Fruit fly (Drosophila melanogaster) whole organism, embryonic: ENCODE measurements around the gene CG13893.

Experiments
- Atf6 ChIP-seq: fragments of 200-800 bp; sonication (Bioruptor generic); IDR thresholded peaks from 2 replicates; pipeline ENCODE4 v1.3.6; 2022; ENCODE audit warnings: missing biosample characterization, missing genetic modification characterization
- CG11085 ChIP-seq: fragments of 200-800 bp; sonication (Bioruptor generic); IDR thresholded peaks from 2 replicates; pipeline ENCODE4 v1.3.6; 2022; ENCODE audit warnings: missing biosample characterization, missing genetic modification characterization
- CG12391 ChIP-seq: fragments of 200-800 bp; sonication (Bioruptor generic); optimal IDR thresholded peaks from 3 replicates; lab custom pipeline; 2018; ENCODE audit warnings: missing biosample characterization, mild to moderate bottlenecking, missing genetic modification characterization, moderate library complexity
- CG14014 ChIP-seq: fragments of 200-800 bp; sonication (Bioruptor generic); IDR thresholded peaks from 2 replicates; pipeline ENCODE4 v1.3.6; 2022; ENCODE audit warnings: missing biosample characterization, missing genetic modification characterization
- CG15601 ChIP-seq: fragments of 200-800 bp; sonication (Bioruptor generic); optimal IDR thresholded peaks from 3 replicates; lab custom pipeline; 2019; ENCODE audit warnings: missing biosample characterization, mild to moderate bottlenecking, missing genetic modification characterization, moderate library complexity
- CG15696 ChIP-seq: fragments of 200-800 bp; sonication (Bioruptor generic); optimal IDR thresholded peaks from 2 replicates; lab custom pipeline; 2019; ENCODE audit warnings: missing biosample characterization, mild to moderate bottlenecking, missing genetic modification characterization, moderate library complexity
- CG17359 ChIP-seq: fragments of 200-800 bp; sonication (Bioruptor generic); optimal IDR thresholded peaks from 3 replicates; lab custom pipeline; 2018; ENCODE audit warnings: missing biosample characterization, mild to moderate bottlenecking, missing genetic modification characterization, moderate library complexity
- CG17612 ChIP-seq: fragments of 200-800 bp; sonication (Bioruptor generic); IDR thresholded peaks from 2 replicates; pipeline ENCODE4 v1.3.6; 2022; ENCODE audit warnings: missing biosample characterization, missing genetic modification characterization
- CG2116 ChIP-seq: fragments of 200-800 bp; sonication (Bioruptor generic); optimal IDR thresholded peaks from 3 replicates; lab custom pipeline; 2018; ENCODE audit warnings: missing biosample characterization, mild to moderate bottlenecking, missing genetic modification characterization
- CG3726 ChIP-seq: fragments of 200-800 bp; sonication (Bioruptor generic); IDR thresholded peaks from 3 replicates; pipeline ENCODE4, ENCODE4 v1.3.6; 2022; ENCODE audit warnings: missing biosample characterization, missing genetic modification characterization
- CG4617 ChIP-seq: fragments of 200-800 bp; sonication (Bioruptor generic); optimal IDR thresholded peaks from 3 replicates; lab custom pipeline; 2016; ENCODE audit warnings: missing biosample characterization, missing genetic modification characterization, borderline replicate concordance
- CG5180 ChIP-seq: fragments of 200-800 bp; sonication (Bioruptor generic); optimal IDR thresholded peaks from 3 replicates; lab custom pipeline; 2017; ENCODE audit warnings: missing biosample characterization, missing genetic modification characterization, mild to moderate bottlenecking, moderate library complexity, missing genetic modification reagents
- CG6272 ChIP-seq: fragments of 200-800 bp; sonication (Bioruptor generic); IDR thresholded peaks from 2 replicates; pipeline ENCODE4 v1.3.6; 2022; ENCODE audit warnings: missing biosample characterization, missing genetic modification characterization
- CG9437 ChIP-seq: fragments of 200-800 bp; sonication (Bioruptor generic); optimal IDR thresholded peaks from 2 replicates; lab custom pipeline; 2018; ENCODE audit warnings: missing biosample characterization, mild to moderate bottlenecking, missing genetic modification characterization
- CG9609 ChIP-seq: fragments of 200-800 bp; sonication (Bioruptor generic); optimal IDR thresholded peaks from 3 replicates; lab custom pipeline; 2016; ENCODE audit warnings: missing biosample characterization, missing genetic modification characterization
- CHES-1-like ChIP-seq: fragments of 200-800 bp; sonication (Bioruptor generic); optimal IDR thresholded peaks from 2 replicates; lab custom pipeline; 2016; ENCODE audit warnings: missing biosample characterization, missing genetic modification characterization
- CoRest ChIP-seq: fragments of 200-800 bp; sonication (Bioruptor generic); optimal IDR thresholded peaks from 3 replicates; lab custom pipeline; 2018; ENCODE audit warnings: missing biosample characterization, mild to moderate bottlenecking, missing genetic modification characterization, moderate library complexity
- Dbx ChIP-seq: fragments of 200-800 bp; sonication (Bioruptor generic); IDR thresholded peaks from 3 replicates; pipeline ENCODE4 v1.3.6; 2022; ENCODE audit warnings: missing biosample characterization, missing genetic modification characterization
- Ets65A ChIP-seq: fragments of 200-800 bp; sonication (Bioruptor generic); peaks from one replicate; lab custom pipeline; 2016; ENCODE audit warnings: missing biosample characterization, missing genetic modification characterization
- Fer1 ChIP-seq: fragments of 200-800 bp; sonication (Bioruptor generic); optimal IDR thresholded peaks from 2 replicates; lab custom pipeline; 2017; ENCODE audit warnings: missing biosample characterization, mild to moderate bottlenecking, missing genetic modification characterization
- Gsc ChIP-seq: fragments of 200-800 bp; sonication (Bioruptor generic); IDR thresholded peaks from 2 replicates; pipeline ENCODE4 v1.3.6; 2022; ENCODE audit warnings: missing biosample characterization, missing genetic modification characterization
- Hr78 ChIP-seq, 2 experiments: fragments of 200-800 bp in 1 of 2; fragments of >200 bp in 1 of 2; sonication (Bioruptor generic) in 1 of 2; optimal IDR thresholded peaks; 2 replicates each; lab custom pipeline; 2017 to 2019; ENCODE audit warnings: missing biosample characterization in 2 of 2, missing genetic modification characterization in 2 of 2, mild to moderate bottlenecking in 1 of 2, moderate library complexity in 1 of 2
- MBD-R2 ChIP-seq: fragments of 200-800 bp; sonication (Bioruptor generic); IDR thresholded peaks from 2 replicates; pipeline ENCODE4 v1.3.6; 2022; ENCODE audit warnings: missing biosample characterization, missing genetic modification characterization
- Mes4 ChIP-seq: fragments of 200-800 bp; sonication (Bioruptor generic); optimal IDR thresholded peaks from 2 replicates; lab custom pipeline; 2016; ENCODE audit warnings: missing biosample characterization, missing genetic modification characterization
- Nf-YA ChIP-seq: fragments of 200-800 bp; sonication (Bioruptor generic); IDR thresholded peaks from 2 replicates; pipeline ENCODE4 v1.3.6; 2022; ENCODE audit warnings: missing biosample characterization, missing genetic modification characterization
- Pdp1 ChIP-seq, 2 experiments: fragments of 200-800 bp; sonication (Bioruptor generic); optimal IDR thresholded peaks; 3 replicates each; lab custom pipeline; 2016; ENCODE audit warnings: missing biosample characterization in 2 of 2, missing genetic modification characterization in 2 of 2, mild to moderate bottlenecking in 1 of 2, moderate library complexity in 1 of 2
- Spps ChIP-seq: fragments of 200-800 bp; sonication (Bioruptor generic); optimal IDR thresholded peaks from 2 replicates; lab custom pipeline; 2018; ENCODE audit warnings: missing biosample characterization, mild to moderate bottlenecking, missing genetic modification characterization
- amos ChIP-seq: fragments of 200-800 bp; sonication (Bioruptor generic); IDR thresholded peaks from 2 replicates; pipeline ENCODE4 v1.3.6; 2022; ENCODE audit warnings: missing biosample characterization, missing genetic modification characterization; ENCODE audit not compliant: partially characterized antibody
- ase ChIP-seq: fragments of 200-800 bp; sonication (Bioruptor generic); IDR thresholded peaks from 3 replicates; pipeline ENCODE4 v1.3.6; 2022; ENCODE audit warnings: missing biosample characterization, missing genetic modification characterization
- bsh ChIP-seq, 2 experiments: fragments of 200-800 bp; sonication (Bioruptor generic); optimal IDR thresholded peaks; 2 replicates each; lab custom pipeline; 2017 to 2018; ENCODE audit warnings: mild to moderate bottlenecking in 2 of 2, missing biosample characterization in 2 of 2, missing genetic modification characterization in 2 of 2, moderate library complexity in 1 of 2
- crc ChIP-seq: fragments of 200-800 bp; sonication (Bioruptor generic); optimal IDR thresholded peaks from 2 replicates; lab custom pipeline; 2016; ENCODE audit warnings: missing biosample characterization, missing genetic modification characterization
- crol ChIP-seq: fragments of 200-800 bp; sonication (Bioruptor generic); IDR thresholded peaks from 2 replicates; pipeline ENCODE4 v1.3.6; 2022; ENCODE audit warnings: missing biosample characterization, missing genetic modification characterization
- disco-r ChIP-seq: fragments of 200-800 bp; sonication (Bioruptor generic); optimal IDR thresholded peaks from 2 replicates; lab custom pipeline; 2016; ENCODE audit warnings: missing biosample characterization, missing genetic modification characterization
- eyg ChIP-seq: fragments of 200-800 bp; sonication (Bioruptor generic); optimal IDR thresholded peaks from 3 replicates; lab custom pipeline; 2016; ENCODE audit warnings: missing biosample characterization, missing genetic modification characterization
- fd3F ChIP-seq: fragments of 200-800 bp; sonication (Bioruptor generic); optimal IDR thresholded peaks from 2 replicates; lab custom pipeline; 2018; ENCODE audit warnings: missing biosample characterization, mild to moderate bottlenecking, missing genetic modification characterization, moderate library complexity
- fd96Cb ChIP-seq: fragments of 200-800 bp; sonication (Bioruptor generic); optimal IDR thresholded peaks from 2 replicates; lab custom pipeline; 2018; ENCODE audit warnings: missing biosample characterization, mild to moderate bottlenecking, missing genetic modification characterization, moderate library complexity
- gcm2 ChIP-seq: fragments of 200-800 bp; sonication (Bioruptor generic); optimal IDR thresholded peaks from 2 replicates; lab custom pipeline; 2016; ENCODE audit warnings: missing biosample characterization, missing genetic modification characterization
- gem ChIP-seq: fragments of 200-800 bp; sonication (Bioruptor generic); optimal IDR thresholded peaks from 2 replicates; lab custom pipeline; 2019; ENCODE audit warnings: missing biosample characterization, mild to moderate bottlenecking, missing genetic modification characterization, moderate library complexity
- grn ChIP-seq: fragments of 200-800 bp; sonication (Bioruptor generic); optimal IDR thresholded peaks from 3 replicates; lab custom pipeline; 2017; ENCODE audit warnings: missing biosample characterization, missing genetic modification characterization
- hb ChIP-seq: fragments of 200-800 bp; sonication (Bioruptor generic); IDR thresholded peaks from 3 replicates; pipeline ENCODE4 v1.3.6; 2022; ENCODE audit warnings: missing biosample characterization, missing genetic modification characterization; ENCODE audit not compliant: partially characterized antibody
- inv ChIP-seq: fragments of 200-800 bp; sonication (Bioruptor generic); IDR thresholded peaks from 2 replicates; pipeline ENCODE4 v1.3.6; 2022; ENCODE audit warnings: missing biosample characterization, missing genetic modification characterization; ENCODE audit not compliant: partially characterized antibody
- jumu ChIP-seq: fragments of 200-800 bp; sonication (Bioruptor generic); optimal IDR thresholded peaks from 3 replicates; lab custom pipeline; 2016; ENCODE audit warnings: missing biosample characterization, missing genetic modification characterization
- nau ChIP-seq: fragments of 200-800 bp; sonication (Bioruptor generic); optimal IDR thresholded peaks from 3 replicates; lab custom pipeline; 2017; ENCODE audit warnings: missing biosample characterization, mild to moderate bottlenecking, missing genetic modification characterization, missing genetic modification reagents
- nerfin-1 ChIP-seq: fragments of 200-800 bp; sonication (Bioruptor generic); optimal IDR thresholded peaks from 3 replicates; lab custom pipeline; 2019; ENCODE audit warnings: missing biosample characterization, mild to moderate bottlenecking, missing genetic modification characterization, moderate library complexity
- nmo ChIP-seq: fragments of 200-800 bp; sonication (Bioruptor generic); optimal IDR thresholded peaks from 2 replicates; lab custom pipeline; 2018; ENCODE audit warnings: missing biosample characterization, mild to moderate bottlenecking, missing genetic modification characterization, moderate library complexity
- phol ChIP-seq: fragments of 200-800 bp; sonication (Bioruptor generic); optimal IDR thresholded peaks from 3 replicates; lab custom pipeline; 2018; ENCODE audit warnings: missing biosample characterization, mild to moderate bottlenecking, missing genetic modification characterization, moderate library complexity
- ranshi ChIP-seq: fragments of 200-800 bp; sonication (Bioruptor generic); IDR thresholded peaks from 2 replicates; pipeline ENCODE4 v1.3.6; 2022; ENCODE audit warnings: missing biosample characterization, missing genetic modification characterization
- sens-2 ChIP-seq: fragments of 200-800 bp; sonication (Bioruptor generic); IDR thresholded peaks from 2 replicates; pipeline ENCODE4 v1.3.6; 2022; ENCODE audit warnings: missing biosample characterization, missing genetic modification characterization
- trem ChIP-seq: fragments of 200-800 bp; optimal IDR thresholded peaks from 3 replicates; lab custom pipeline; 2019; ENCODE audit warnings: missing biosample characterization, mild to moderate bottlenecking, missing genetic modification characterization, moderate library complexity
- wek ChIP-seq: fragments of 200-800 bp; sonication (Bioruptor generic); optimal IDR thresholded peaks from 3 replicates; lab custom pipeline; 2018; ENCODE audit warnings: missing biosample characterization, mild to moderate bottlenecking, missing genetic modification characterization, moderate library complexity

The CG13893 gene

DNA sequence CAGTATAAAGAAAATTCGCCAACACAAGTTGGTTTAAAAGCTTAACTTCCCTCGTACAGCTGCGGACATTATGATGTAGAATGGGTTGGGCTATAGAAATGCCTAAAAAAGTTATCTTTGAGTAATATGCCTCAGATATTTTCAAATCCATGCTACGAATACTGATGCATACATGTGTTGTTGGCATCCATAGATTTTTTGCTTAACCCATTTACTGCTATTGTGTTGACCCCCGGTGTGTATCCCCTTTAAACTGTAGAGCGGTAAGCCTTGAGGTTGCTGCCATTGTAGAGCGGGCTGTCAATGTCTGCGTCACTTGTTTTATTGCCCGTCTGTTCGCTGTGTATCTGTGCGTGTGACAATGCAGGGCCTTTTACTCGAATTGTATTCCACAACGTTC lies 50.9 kb downstream of the CG13893 start (continued):
- TF ChIP-seq Spps, result no peak
- no peak for TF ChIP-seq CG5180 (GFP tag; lab: Kevin White, UChicago)
- TF ChIP-seq CHES-1-like (GFP tag; lab: Kevin White, UChicago), result peak; percentile 69
- peak; percentile 44 for TF ChIP-seq gcm2 (GFP tag; lab: Kevin White, UChicago)
- TF ChIP-seq ase (GFP tag; lab: Robert Waterston, UW), result peak; percentile 63; the same call in 2 of the 3 replicates
- peak; percentile 77 for TF ChIP-seq gem (tag; lab: Kevin White, UChicago)
- TF ChIP-seq CG15601 (tag; lab: Kevin White, UChicago), result peak; percentile 7
- peak; percentile 20 for TF ChIP-seq CG4617 (GFP tag; lab: Kevin White, UChicago)
- peak; percentile 67 for TF ChIP-seq fd3F (GFP tag; lab: Kevin White, UChicago)
- peak; percentile 81 for TF ChIP-seq ranshi
- peak; percentile 35 for TF ChIP-seq wek
- no peak for TF ChIP-seq grn (GFP tag; lab: Kevin White, UChicago)
- peak; percentile 81 for TF ChIP-seq Fer1 (GFP tag; lab: Kevin White, UChicago)
- TF ChIP-seq crol (GFP tag; lab: Robert Waterston, UW), result no peak
- TF ChIP-seq Mes4 (GFP tag; lab: Kevin White, UChicago), result peak; percentile 24
- peak; percentile 77 for TF ChIP-seq CG9609 (GFP tag; lab: Kevin White, UChicago)
- peak; percentile 64 for TF ChIP-seq nmo (GFP tag; lab: Kevin White, UChicago)
- peak; percentile 62 for TF ChIP-seq Dbx (GFP tag; lab: Robert Waterston, UW)
- peak; percentile 57 for TF ChIP-seq phol (tag; lab: Kevin White, UChicago)
- TF ChIP-seq Pdp1 (GFP tag; optimal IDR thresholded peaks at IDR 0.05; lab: Kevin White, UChicago), result peak; percentile 52 to 54
- TF ChIP-seq CG2116 (GFP tag; lab: Kevin White, UChicago), result no peak
- peak; percentile 61 for TF ChIP-seq Nf-YA (GFP tag; lab: Robert Waterston, UW)
- peak; percentile 58; the same call in 1 of the 3 replicates for TF ChIP-seq CG3726 (GFP tag; lab: Robert Waterston, UW)
- 0 out of 2 replicates have a peak, but pooled peaks have one; percentile 4 for TF ChIP-seq CG17612
- peak; percentile 17 to 68 for TF ChIP-seq bsh (GFP tag; optimal IDR thresholded peaks at IDR 0.05; lab: Kevin White, UChicago)
- no peak for TF ChIP-seq eyg (GFP tag; lab: Kevin White, UChicago)
- TF ChIP-seq nerfin-1, result peak; percentile 37
- no peak for TF ChIP-seq inv (GFP tag; lab: Robert Waterston, UW)
- TF ChIP-seq CG15696 (tag; lab: Kevin White, UChicago), result no peak
- TF ChIP-seq CG9437 (GFP tag; lab: Kevin White, UChicago), result peak; percentile 54
- TF ChIP-seq CG14014, result peak; percentile 79
- TF ChIP-seq CG11085 (GFP tag; lab: Robert Waterston, UW), result 0 out of 2 replicates have a peak, but pooled peaks have one; percentile 50
- TF ChIP-seq CG6272, result peak; percentile 59
- peak; percentile 11 for TF ChIP-seq disco-r (GFP tag; lab: Kevin White, UChicago)
- peak; percentile 62 for TF ChIP-seq nau (GFP tag; lab: Kevin White, UChicago)
- TF ChIP-seq sens-2, result peak; percentile 63
- TF ChIP-seq Gsc (GFP tag; lab: Robert Waterston, UW), result no peak; the same call in 1 of the 2 replicates
- TF ChIP-seq Ets65A, result peak; percentile 92
- no peak for TF ChIP-seq hb (GFP tag; lab: Robert Waterston, UW)
- TF ChIP-seq fd96Cb (tag; lab: Kevin White, UChicago), result peak; percentile 65
- peak in 1 of 2 experiments; percentile 39 for TF ChIP-seq Hr78 (GFP tag; optimal IDR thresholded peaks at IDR 0.05; lab: Kevin White, UChicago)
- peak; percentile 68 for TF ChIP-seq CG12391 (tag; lab: Kevin White, UChicago)
- peak; percentile 52; the same call in 1 of the 2 replicates for TF ChIP-seq MBD-R2 (GFP tag; lab: Robert Waterston, UW)
- no peak for TF ChIP-seq amos (GFP tag; lab: Robert Waterston, UW)
- peak; percentile 54 for TF ChIP-seq jumu (GFP tag; lab: Kevin White, UChicago)
- TF ChIP-seq CoRest (tag; lab: Kevin White, UChicago), result peak; percentile 76
- peak; percentile 72 for TF ChIP-seq Atf6
- peak; percentile 29 for TF ChIP-seq trem (tag; lab: Kevin White, UChicago)
- TF ChIP-seq crc, result peak; percentile 48
- TF ChIP-seq CG17359, result peak; percentile 85
